Worm (Caenorhabditis elegans): ENCODE results near the gene F43H9.3.

The F43H9.3 gene

DNA sequence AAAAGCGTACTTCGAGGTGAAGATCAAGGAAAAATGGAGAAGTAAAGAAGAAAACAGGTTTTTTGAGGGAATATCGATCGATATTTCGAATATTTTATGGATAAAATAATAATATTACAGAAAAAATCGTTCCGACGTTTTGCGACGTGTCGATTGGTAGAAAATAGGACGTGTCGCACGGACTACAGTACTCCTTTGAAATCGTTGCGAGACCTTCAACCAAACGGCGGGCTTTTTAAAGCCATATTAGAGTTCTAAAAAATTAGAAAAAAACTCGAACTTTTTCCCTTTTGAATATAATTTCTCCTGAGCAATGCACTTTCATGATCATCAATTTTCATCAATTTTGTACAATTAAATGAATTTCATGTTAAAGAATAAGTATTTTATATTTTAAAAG, 14.6 kb downstream of the F43H9.3 start, which contains the start of gene Y97E10AR.4:
TSS of gene Y97E10AR.4 (minus strand) at position 131 of the 400 bp plus-strand sequence.
- TF ChIP-seq npax-4 (tag; optimal IDR thresholded peaks at IDR 0.05) = no peak
- no peak for TF ChIP-seq ceh-45 (GFP tag; IDR thresholded peaks at IDR 0.05)
- no peak for TF ChIP-seq odd-2 (tag; optimal IDR thresholded peaks at IDR 0.05)
- no peak for TF ChIP-seq eyg-1 (tag; optimal IDR thresholded peaks at IDR 0.05)
- TF ChIP-seq nhr-11 (tag; optimal IDR thresholded peaks at IDR 0.05) = no peak
- TF ChIP-seq fkh-10 (GFP tag; optimal IDR thresholded peaks at IDR 0.05) = no peak
- no peak for TF ChIP-seq mec-3 (tag; optimal IDR thresholded peaks at IDR 0.05; ENCODE audit: borderline replicate concordance)
- no peak for TF ChIP-seq fkh-6 (tag; optimal IDR thresholded peaks at IDR 0.05)
- no peak for TF ChIP-seq nhr-232 (tag; optimal IDR thresholded peaks at IDR 0.05)
- no peak for TF ChIP-seq ceh-19 (GFP tag; optimal IDR thresholded peaks at IDR 0.05)
- TF ChIP-seq C08G9.2 (tag; optimal IDR thresholded peaks at IDR 0.05) = no peak

DNA sequence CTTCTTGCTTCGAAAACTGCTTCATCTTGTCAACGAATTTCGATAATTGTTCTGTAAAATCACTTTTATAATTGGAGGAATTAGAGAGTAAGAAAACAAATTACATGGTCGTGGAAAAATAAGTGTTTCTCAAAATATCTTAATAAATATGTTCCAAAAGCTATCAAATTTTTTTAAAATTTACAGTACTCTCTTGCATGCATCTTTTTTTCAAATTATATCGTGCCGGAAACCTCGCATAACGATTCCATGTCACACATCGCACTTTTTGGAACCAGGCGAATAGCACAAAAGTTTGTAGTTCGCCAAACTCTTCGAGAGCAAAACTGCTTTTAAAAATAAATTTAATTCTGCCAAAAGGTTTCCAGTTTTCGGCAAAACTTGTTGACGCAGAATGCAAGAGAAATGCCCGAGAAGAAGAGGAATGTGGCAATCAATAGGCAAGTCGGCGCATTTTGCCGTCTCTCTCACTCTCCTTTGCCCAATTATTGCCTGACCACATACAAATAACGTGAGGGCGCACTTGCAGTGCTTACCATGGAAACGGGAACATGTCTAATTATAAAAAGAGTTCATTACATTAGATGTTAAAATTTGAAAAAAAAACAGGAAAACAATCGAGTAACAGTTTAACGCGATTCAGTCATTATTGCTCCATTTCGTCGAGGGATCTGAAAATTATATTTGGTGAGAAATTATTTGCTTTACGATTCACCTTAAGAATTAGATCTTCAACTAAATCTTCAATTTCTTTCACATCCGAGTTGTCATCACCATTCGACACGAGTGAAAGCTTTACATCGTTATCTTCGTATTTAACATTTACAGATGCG, 17.1 kb downstream of the F43H9.3 start, which contains the start of gene Y97E10AR.3:
TSS of gene Y97E10AR.3 (minus strand) at position 51 of the 833 bp plus-strand sequence.
- TF ChIP-seq tbx-7 (tag; optimal IDR thresholded peaks at IDR 0.05) = no peak
- peak; percentile 21 for TF ChIP-seq unc-42 (tag; optimal IDR thresholded peaks at IDR 0.05)

DNA sequence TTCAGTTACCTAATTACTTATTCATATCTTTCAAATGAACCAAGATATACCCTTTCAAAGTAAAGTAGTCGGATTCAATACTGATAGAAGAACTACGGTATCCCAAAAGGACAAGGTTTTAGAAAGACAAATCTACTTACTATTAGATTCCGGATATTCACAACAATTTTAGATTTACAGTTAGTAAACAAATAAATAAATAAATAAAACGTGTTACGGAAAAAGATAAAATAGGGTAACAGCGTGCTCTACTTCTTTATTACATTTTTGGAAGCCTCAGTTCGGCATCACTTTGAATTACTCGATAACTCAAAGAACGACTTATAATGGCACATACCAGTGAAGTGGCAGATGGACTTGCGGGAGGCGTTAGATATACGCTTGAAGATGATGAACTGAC, 19.7 kb downstream of the F43H9.3 start, which contains the start of gene Y97E10AR.8:
TSS of gene Y97E10AR.8 (plus strand) at position 301 of the 400 bp plus-strand sequence.
- TF ChIP-seq ceh-30 (tag; optimal IDR thresholded peaks at IDR 0.05) (no peak), sdc-2 (tag; optimal IDR thresholded peaks at IDR 0.05) (no peak), nhr-11 (tag; optimal IDR thresholded peaks at IDR 0.05) (no peak), Y22D7AL.16 (tag; optimal IDR thresholded peaks at IDR 0.05) (no peak), gmeb-2 (tag; optimal IDR thresholded peaks at IDR 0.05) (no peak), tbx-7 (tag; optimal IDR thresholded peaks at IDR 0.05) (no peak), eyg-1 (tag; optimal IDR thresholded peaks at IDR 0.05) (no peak), unc-3 (GFP tag; conservative IDR thresholded peaks at IDR 0.05) (no peak), unc-3 (tag; optimal IDR thresholded peaks at IDR 0.05) (no peak), ahr-1 (tag; optimal IDR thresholded peaks at IDR 0.05) (no peak), madf-2 (tag; optimal IDR thresholded peaks at IDR 0.05) (no peak), ceh-34 (tag; optimal IDR thresholded peaks at IDR 0.05) (no peak), dmd-4 (tag; optimal IDR thresholded peaks at IDR 0.05; ENCODE audit: borderline replicate concordance) (no peak), unc-86 (tag; optimal IDR thresholded peaks at IDR 0.05) (no peak), odd-2 (tag; optimal IDR thresholded peaks at IDR 0.05) (no peak), ceh-22 (tag; optimal IDR thresholded peaks at IDR 0.05) (no peak), rnt-1 (tag; optimal IDR thresholded peaks at IDR 0.05) (no peak), mec-3 (tag; optimal IDR thresholded peaks at IDR 0.05; ENCODE audit: borderline replicate concordance) (no peak), ama-1 (optimal IDR thresholded peaks at IDR 0.05) (no peak), ttx-3 (tag; optimal IDR thresholded peaks at IDR 0.05) (no peak)

DNA sequence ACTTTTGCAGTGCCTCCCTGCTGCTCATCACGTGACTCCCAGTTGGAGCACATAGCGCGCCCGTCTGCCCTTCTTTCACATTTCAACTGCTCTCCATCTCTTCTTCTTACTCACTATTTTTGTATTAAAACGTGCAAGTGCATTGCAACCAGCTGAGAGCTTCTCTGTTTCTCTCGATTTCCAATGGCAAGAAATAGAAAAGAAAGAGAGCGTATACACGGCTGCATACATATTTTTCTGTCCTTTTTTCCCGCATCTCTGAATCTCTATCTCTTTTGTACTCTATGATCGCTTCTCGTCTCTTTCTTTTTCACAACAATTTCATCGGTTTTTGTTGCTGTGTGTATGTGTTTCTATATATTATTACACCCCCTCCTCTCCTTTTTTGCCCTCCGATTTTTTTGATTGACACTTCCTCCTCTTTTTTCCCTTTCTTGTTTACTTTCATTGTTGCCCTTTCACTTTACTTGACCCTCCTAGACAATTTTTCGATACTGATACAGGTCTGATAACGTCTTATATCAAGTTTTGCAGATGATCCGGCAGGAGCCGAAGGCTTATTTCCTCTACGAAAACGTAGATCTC, 23.7 kb downstream of the F43H9.3 start, which contains the start of gene Y97E10AR.1:
TSS of gene Y97E10AR.1 (plus strand) at position 535 of the 585 bp plus-strand sequence.
- TF ChIP-seq tbx-7 (tag; optimal IDR thresholded peaks at IDR 0.05) (no peak), sox-2 (GFP tag; IDR thresholded peaks at IDR 0.05) (no peak), K09A11.1 (tag; optimal IDR thresholded peaks at IDR 0.05; ENCODE audit: insufficient read depth) (peak; percentile 39), dve-1 (tag; optimal IDR thresholded peaks at IDR 0.05) (peak; percentile 70), ceh-9 (tag; optimal IDR thresholded peaks at IDR 0.05) (no peak), tbx-2 (tag; optimal IDR thresholded peaks at IDR 0.05) (peak; percentile 74), pag-3 (tag; optimal IDR thresholded peaks at IDR 0.05; ENCODE audit: borderline replicate concordance) (peak; percentile 3), hlh-15 (tag; optimal IDR thresholded peaks at IDR 0.05) (no peak), fkh-6 (tag; optimal IDR thresholded peaks at IDR 0.05) (peak; percentile 62), pax-1 (tag; optimal IDR thresholded peaks at IDR 0.05) (no peak), zip-5 (tag; optimal IDR thresholded peaks at IDR 0.05) (no peak), ceh-19 (GFP tag; optimal IDR thresholded peaks at IDR 0.05) (peak; percentile 78), lim-6 (tag; optimal IDR thresholded peaks at IDR 0.05) (no peak), ceh-48 (tag; optimal IDR thresholded peaks at IDR 0.05) (peak; percentile 39), F13H6.1 (tag; optimal IDR thresholded peaks at IDR 0.05) (peak; percentile 68), ztf-16 (tag; optimal IDR thresholded peaks at IDR 0.05) (no peak), rnt-1 (tag; optimal IDR thresholded peaks at IDR 0.05) (peak; percentile 58), ceh-31 (tag; optimal IDR thresholded peaks at IDR 0.05) (peak; percentile 89), che-1 (tag; optimal IDR thresholded peaks at IDR 0.05) (no peak), ceh-22 (tag; optimal IDR thresholded peaks at IDR 0.05) (no peak), ceh-34 (tag; optimal IDR thresholded peaks at IDR 0.05) (peak; percentile 80), nfya-1 (tag; optimal IDR thresholded peaks at IDR 0.05) (peak; percentile 86), elt-2 (tag; optimal IDR thresholded peaks at IDR 0.05) (peak; percentile 40)
